Worm (Caenorhabditis elegans) whole organism, dauer: Measurements from ENCODE around the gene mtm-5.

Source experiments
- unc-62 ChIP-seq: sonication (generic microtip); optimal IDR thresholded peaks from 2 replicates; lab custom pipeline; 2017; ENCODE audit warnings: missing biosample characterization, missing genetic modification reagents, missing genetic modification characterization

The mtm-5 gene

ce11 chrX:5254894-5255293 lies 11.7 kb upstream of the mtm-5 start, which contains the start of gene nspg-13:
Gene nspg-13, plus strand, starts transcription at chrX:5255194.
- TF ChIP-seq unc-62 (GFP tag; lab: Kevin White, UChicago): no peak

ce11 chrX:5252798-5253197 lies 9.6 kb upstream of the mtm-5 start, which contains the start of gene nspg-14:
Gene nspg-14, plus strand, starts transcription at chrX:5253047.
- TF ChIP-seq unc-62 (GFP tag; lab: Kevin White, UChicago): no peak

- TF ChIP-seq unc-62 (GFP tag; lab: Kevin White, UChicago): no peak
Observed at ce11 chrX:5249603-5250002, 6.4 kb upstream of the mtm-5 start, which contains the start of gene Y34B4A.10. Gene Y34B4A.10, plus strand, starts transcription at chrX:5249903.

ce11 chrX:5248754-5249153 lies 5.5 kb upstream of the mtm-5 start:
- no peak for TF ChIP-seq unc-62 (GFP tag; lab: Kevin White, UChicago)

ce11 chrX:5244041-5244440 lies 833 bp upstream of the mtm-5 start, which contains the start of gene Y34B4A.7:
Gene Y34B4A.7, plus strand, starts transcription at chrX:5244337.
- TF ChIP-seq unc-62 (GFP tag; lab: Kevin White, UChicago): no peak

ce11 chrX:5238246-5238645 lies 5.0 kb downstream of the mtm-5 start:
- no peak for TF ChIP-seq unc-62 (GFP tag; lab: Kevin White, UChicago)

ce11 chrX:5226265-5226664 lies 16.9 kb downstream of the mtm-5 start, which contains the start of gene H28G03.3:
Gene H28G03.3, minus strand, starts transcription at chrX:5226365.
- no peak for TF ChIP-seq unc-62 (GFP tag; lab: Kevin White, UChicago)

ce11 chrX:5218323-5218722 lies 24.9 kb downstream of the mtm-5 start:
- TF ChIP-seq unc-62 (GFP tag; lab: Kevin White, UChicago): no peak

- TF ChIP-seq unc-62 (GFP tag; lab: Kevin White, UChicago): no peak
Observed at ce11 chrX:5216063-5216462, 27.1 kb downstream of the mtm-5 start, which contains the start of gene hrpa-2. Gene hrpa-2, plus strand, starts transcription at chrX:5216363.

- TF ChIP-seq unc-62 (GFP tag; lab: Kevin White, UChicago): no peak
Observed at ce11 chrX:5214790-5215189, 28.4 kb downstream of the mtm-5 start.

- no peak for TF ChIP-seq unc-62 (GFP tag; lab: Kevin White, UChicago)
Observed at ce11 chrX:5213565-5213964, 29.6 kb downstream of the mtm-5 start.

- TF ChIP-seq unc-62 (GFP tag; lab: Kevin White, UChicago): no peak
Observed at ce11 chrX:5213032-5213431, 30.2 kb downstream of the mtm-5 start.

ce11 chrX:5210927-5211655 lies 32.1 kb downstream of the mtm-5 start:
- no peak for TF ChIP-seq unc-62 (GFP tag; lab: Kevin White, UChicago)

- no peak for TF ChIP-seq unc-62 (GFP tag; lab: Kevin White, UChicago)
Observed at ce11 chrX:5210524-5210923, 32.7 kb downstream of the mtm-5 start.

ce11 chrX:5209429-5209828 lies 33.8 kb downstream of the mtm-5 start:
- TF ChIP-seq unc-62 (GFP tag; lab: Kevin White, UChicago): no peak

ce11 chrX:5208831-5209230 lies 34.4 kb downstream of the mtm-5 start:
- TF ChIP-seq unc-62 (GFP tag; lab: Kevin White, UChicago): no peak

- no peak for TF ChIP-seq unc-62 (GFP tag; lab: Kevin White, UChicago)
Observed at ce11 chrX:5208326-5208725, 34.9 kb downstream of the mtm-5 start.
